Worm (Caenorhabditis elegans): ENCODE data around the gene F20C5.11.
A peak's percentile ranks its signal among the peaks of the same experiment; 100 is the strongest.
"Not testable (repeated sequence)": the region's sequence is repeated elsewhere in the genome, so short reads cannot be mapped to it uniquely, and the experiment has no call there.

Gene F20C5.11

ce11 chrIV:8790144-8790543 is 28.3 kb upstream of the F20C5.11 start, which contains the start of gene sru-35:
Gene sru-35 (minus strand): TSS chrIV:8790244.
- no peak for TF ChIP-seq B0261.1 (tag; optimal IDR thresholded peaks at IDR 0.05)

- not testable (repeated sequence) for TF ChIP-seq snpc-4 (GFP tag; optimal IDR thresholded peaks at IDR 0.05); snpc-4 (tag; optimal IDR thresholded peaks at IDR 0.05); C06A6.2 (GFP tag; conservative IDR thresholded peaks at IDR 0.05); lsl-1 (GFP tag; optimal IDR thresholded peaks at IDR 0.05)
These were observed 26.3 kb upstream of the F20C5.11 start, which contains the start of gene C33D9.10 for ce11 chrIV:8788048-8788447. Gene C33D9.10 (minus strand): TSS chrIV:8788148.

- TF ChIP-seq hmg-1.2 (GFP tag; IDR thresholded peaks at IDR 0.05), result peak; percentile 74; the same call in 1 of the 2 replicates
- 0 out of 2 replicates have a peak, but pooled peaks have one; percentile 59 for TF ChIP-seq cebp-1 (GFP tag; IDR thresholded peaks at IDR 0.05)
- TF ChIP-seq cebp-1 (tag; optimal IDR thresholded peaks at IDR 0.05), result peak; percentile 87
- TF ChIP-seq ets-4 (GFP tag; optimal IDR thresholded peaks at IDR 0.05), result no peak
These were observed 24.9 kb upstream of the F20C5.11 start, which contains the start of gene C33D9.8 for ce11 chrIV:8786654-8787053. Gene C33D9.8 (minus strand): TSS chrIV:8786752.

ce11 chrIV:8784855-8785327 is 23.1 kb upstream of the F20C5.11 start, which contains the start of gene C33D9.13:
Gene C33D9.13 (minus strand): TSS chrIV:8785277.
- TF ChIP-seq lin-54 (GFP tag; optimal IDR thresholded peaks at IDR 0.05), result no peak
- TF ChIP-seq cebp-1 (GFP tag; IDR thresholded peaks at IDR 0.05), result peak; percentile 92
- TF ChIP-seq cebp-1 (tag; optimal IDR thresholded peaks at IDR 0.05), result peak; percentile 98
- TF ChIP-seq rcor-1 (GFP tag; IDR thresholded peaks at IDR 0.05), result no peak
- TF ChIP-seq aptf-3 (GFP tag; IDR thresholded peaks at IDR 0.05), result no peak
- no peak for TF ChIP-seq hmg-20 (GFP tag; IDR thresholded peaks at IDR 0.05)

ce11 chrIV:8782172-8782571 is 20.4 kb upstream of the F20C5.11 start:
- TF ChIP-seq B0261.1 (tag; optimal IDR thresholded peaks at IDR 0.05) (no peak), ztf-18 (tag; optimal IDR thresholded peaks at IDR 0.05) (peak; percentile 42), unc-62 (GFP tag; optimal IDR thresholded peaks at IDR 0.05) (peak; percentile 19), ets-4 (GFP tag; optimal IDR thresholded peaks at IDR 0.05) (peak; percentile 18), Y67H2A.10 (GFP tag; conservative IDR thresholded peaks at IDR 0.05) (no peak), cebp-1 (GFP tag; IDR thresholded peaks at IDR 0.05) (peak; percentile 41; the same call in 1 of the 2 replicates), cebp-1 (tag; optimal IDR thresholded peaks at IDR 0.05) (no peak), ztf-25 (GFP tag; IDR thresholded peaks at IDR 0.05) (no peak), hmg-1.2 (GFP tag; IDR thresholded peaks at IDR 0.05) (peak; percentile 77), fkh-3 (tag; optimal IDR thresholded peaks at IDR 0.05) (no peak), madf-10 (tag; optimal IDR thresholded peaks at IDR 0.05) (peak; percentile 34), lag-1 (GFP tag; IDR thresholded peaks at IDR 0.05) (0 out of 2 replicates have a peak, but pooled peaks have one; percentile 23), let-526 (GFP tag; IDR thresholded peaks at IDR 0.05) (0 out of 2 replicates have a peak, but pooled peaks have one; percentile 21), K12H6.12 (tag; optimal IDR thresholded peaks at IDR 0.05) (peak; percentile 57), lin-40 (tag; optimal IDR thresholded peaks at IDR 0.05) (peak; percentile 35), T07F8.4 (tag; optimal IDR thresholded peaks at IDR 0.05) (no peak), attf-5 (GFP tag; optimal IDR thresholded peaks at IDR 0.05) (peak; percentile 82), nhr-80 (tag; optimal IDR thresholded peaks at IDR 0.05) (peak; percentile 82)

- TF ChIP-seq hrde-1 (tag; optimal IDR thresholded peaks at IDR 0.05; ENCODE audit: borderline replicate concordance) (no peak), pha-4 (tag; optimal IDR thresholded peaks at IDR 0.05) (no peak), repo-1 (tag; optimal IDR thresholded peaks at IDR 0.05) (no peak), Y53F4B.3 (GFP tag; IDR thresholded peaks at IDR 0.05) (no peak), attf-3 (GFP tag; conservative IDR thresholded peaks at IDR 0.05) (no peak), C06A6.2 (GFP tag; conservative IDR thresholded peaks at IDR 0.05) (no peak), hmg-1.2 (GFP tag; IDR thresholded peaks at IDR 0.05) (no peak), nfyb-1 (GFP tag; IDR thresholded peaks at IDR 0.05) (no peak), somi-1 (GFP tag; optimal IDR thresholded peaks at IDR 0.05) (no peak), unc-62 (GFP tag; optimal IDR thresholded peaks at IDR 0.05) (no peak)
These were observed 16.2 kb upstream of the F20C5.11 start, which contains the start of gene C33D9.6 for ce11 chrIV:8778045-8778444. Gene C33D9.6 (minus strand): TSS chrIV:8778145.
